Worm (Caenorhabditis elegans): ENCODE results near the gene anoh-1.
"Not testable (repeated sequence)": the region's sequence is repeated elsewhere in the genome, so short reads cannot be mapped to it uniquely, and the experiment has no call there.

The anoh-1 gene

ce11 chrIII:13296289-13296874 lies 50.0 kb downstream of the anoh-1 start, which contains the start of gene npp-18 (continued):
- TF ChIP-seq D2030.7 (GFP tag; IDR thresholded peaks at IDR 0.05) (peak; percentile 44), lin-40 (tag; optimal IDR thresholded peaks at IDR 0.05) (peak; percentile 49), Y53G8AR.9 (GFP tag; conservative IDR thresholded peaks at IDR 0.05) (peak; percentile 88), egl-44 (GFP tag; IDR thresholded peaks at IDR 0.05) (0 out of 2 replicates have a peak, but pooled peaks have one; percentile 36), lin-54 (GFP tag; optimal IDR thresholded peaks at IDR 0.05) (peak; percentile 59), cebp-1 (GFP tag; IDR thresholded peaks at IDR 0.05) (peak; percentile 55; the same call in 1 of the 2 replicates), B0019.2 (GFP tag; conservative IDR thresholded peaks at IDR 0.05) (0 out of 2 replicates have a peak, but pooled peaks have one; percentile 35)
- TF ChIP-seq cebp-1 (tag; optimal IDR thresholded peaks at IDR 0.05) = not testable (repeated sequence)

ce11 chrIII:13298722-13299431 lies 52.5 kb downstream of the anoh-1 start, which contains the start of gene pgm-2:
Gene pgm-2, plus strand, starts transcription at chrIII:13299378.
- peak; percentile 39 for TF ChIP-seq dpff-1 (tag; optimal IDR thresholded peaks at IDR 0.05)
- TF ChIP-seq snpc-1.3 (tag; optimal IDR thresholded peaks at IDR 0.05; ENCODE audit: insufficient read depth) = peak; percentile 7
- no peak for TF ChIP-seq unc-62 (GFP tag; optimal IDR thresholded peaks at IDR 0.05)
- TF ChIP-seq ceh-27 (GFP tag; optimal IDR thresholded peaks at IDR 0.05) = no peak
- TF ChIP-seq F39B2.1 (GFP tag; IDR thresholded peaks at IDR 0.05) = no peak
- TF ChIP-seq let-607 (tag; optimal IDR thresholded peaks at IDR 0.05) = no peak
- TF ChIP-seq cebp-1 (GFP tag; IDR thresholded peaks at IDR 0.05) = no peak
- TF ChIP-seq cebp-1 (tag; optimal IDR thresholded peaks at IDR 0.05) = peak; percentile 5
- no peak for TF ChIP-seq ztf-6 (GFP tag; IDR thresholded peaks at IDR 0.05)
- no peak for TF ChIP-seq mes-4 (tag; optimal IDR thresholded peaks at IDR 0.05)
- no peak for TF ChIP-seq lin-54 (GFP tag; optimal IDR thresholded peaks at IDR 0.05)
- no peak for TF ChIP-seq nhr-27 (tag; optimal IDR thresholded peaks at IDR 0.05)
- peak; percentile 58 for TF ChIP-seq repo-1 (tag; optimal IDR thresholded peaks at IDR 0.05)
- TF ChIP-seq ceh-40 (GFP tag; IDR thresholded peaks at IDR 0.05) = no peak
- no peak for TF ChIP-seq akir-1 (GFP tag; optimal IDR thresholded peaks at IDR 0.05)
- no peak for TF ChIP-seq madf-3 (GFP tag; IDR thresholded peaks at IDR 0.05)
- peak; percentile 37 for TF ChIP-seq tlf-1 (GFP tag; optimal IDR thresholded peaks at IDR 0.05)
- no peak for TF ChIP-seq F49E8.2 (tag; optimal IDR thresholded peaks at IDR 0.05; ENCODE audit: insufficient read depth)
- no peak for TF ChIP-seq Y67H2A.10 (GFP tag; conservative IDR thresholded peaks at IDR 0.05)
- TF ChIP-seq cebp-2 (GFP tag; IDR thresholded peaks at IDR 0.05) = no peak
- TF ChIP-seq nfya-2 (GFP tag; IDR thresholded peaks at IDR 0.05) = 0 out of 2 replicates have a peak, but pooled peaks have one; percentile 15
- TF ChIP-seq nfyb-1 (GFP tag; IDR thresholded peaks at IDR 0.05) = 0 out of 2 replicates have a peak, but pooled peaks have one; percentile 6
- no peak for TF ChIP-seq egl-18 (GFP tag; IDR thresholded peaks at IDR 0.05)
- TF ChIP-seq rec-8 (tag; optimal IDR thresholded peaks at IDR 0.05) = no peak
- no peak for TF ChIP-seq ztf-18 (tag; optimal IDR thresholded peaks at IDR 0.05)
- no peak for TF ChIP-seq T26A5.8 (tag; optimal IDR thresholded peaks at IDR 0.05)
- TF ChIP-seq ztf-25 (GFP tag; IDR thresholded peaks at IDR 0.05) = no peak
- no peak for TF ChIP-seq C06A6.2 (GFP tag; conservative IDR thresholded peaks at IDR 0.05)
- TF ChIP-seq nhr-80 (tag; optimal IDR thresholded peaks at IDR 0.05) = peak; percentile 45

- peak; percentile 69 for TF ChIP-seq zfh-2 (GFP tag; conservative IDR thresholded peaks at IDR 0.05)
- no peak for TF ChIP-seq tbx-9 (tag; optimal IDR thresholded peaks at IDR 0.05; ENCODE audit: borderline replicate concordance)
Observed at ce11 chrIII:13301983-13302382, 55.6 kb downstream of the anoh-1 start.
